Worm (Caenorhabditis elegans): ENCODE measurements around the gene sas-5.

The sas-5 gene

DNA sequence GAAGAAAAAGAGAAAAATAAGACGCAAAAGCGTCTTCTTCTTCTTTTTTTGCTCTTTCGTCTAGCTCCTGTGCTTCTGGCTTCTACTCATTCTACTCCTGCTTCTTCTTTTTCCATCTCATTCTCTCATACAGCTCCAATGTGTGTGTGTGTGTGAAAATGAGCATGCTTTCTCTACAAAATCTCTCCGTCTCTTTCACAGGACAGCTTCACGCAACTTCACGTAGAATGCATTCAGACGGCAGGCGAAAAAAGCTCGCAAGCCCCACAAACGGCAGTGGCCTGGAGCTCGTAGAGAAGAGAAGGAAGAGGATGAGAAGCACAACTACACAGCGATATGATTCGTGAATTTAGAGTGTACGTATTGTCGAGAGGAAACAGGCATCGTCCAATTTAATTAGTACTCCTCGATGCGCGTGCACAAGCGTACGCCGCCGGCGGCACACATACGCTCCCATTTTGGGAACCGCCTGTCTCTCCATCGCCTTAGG lies 30.8 kb downstream of the sas-5 start:
- no peak for TF ChIP-seq unc-62 (GFP tag; optimal IDR thresholded peaks at IDR 0.05)

DNA sequence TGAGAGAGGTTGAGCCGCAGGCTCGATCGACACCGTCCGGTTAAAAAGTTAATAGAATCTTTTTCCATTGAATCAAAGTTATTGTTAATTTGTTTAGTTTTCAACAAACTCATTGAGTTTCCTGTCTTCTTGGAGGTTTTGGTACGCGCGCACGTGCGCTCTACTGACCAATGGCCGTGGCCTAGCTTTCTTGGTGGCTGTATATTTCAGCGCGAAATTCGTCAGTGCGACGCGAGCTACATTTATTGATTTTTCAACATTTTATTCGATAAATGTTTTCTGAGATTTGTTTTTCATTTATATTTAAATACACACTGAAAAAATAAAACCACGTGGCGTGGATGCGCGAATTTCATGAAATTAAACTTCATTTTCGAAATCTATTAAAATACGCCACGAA lies 33.6 kb downstream of the sas-5 start, which contains the start of gene bir-1:
Gene bir-1, plus strand, starts transcription at position 312 of the 400 bp plus-strand sequence.
- TF ChIP-seq unc-62 (GFP tag; optimal IDR thresholded peaks at IDR 0.05) = no peak

DNA sequence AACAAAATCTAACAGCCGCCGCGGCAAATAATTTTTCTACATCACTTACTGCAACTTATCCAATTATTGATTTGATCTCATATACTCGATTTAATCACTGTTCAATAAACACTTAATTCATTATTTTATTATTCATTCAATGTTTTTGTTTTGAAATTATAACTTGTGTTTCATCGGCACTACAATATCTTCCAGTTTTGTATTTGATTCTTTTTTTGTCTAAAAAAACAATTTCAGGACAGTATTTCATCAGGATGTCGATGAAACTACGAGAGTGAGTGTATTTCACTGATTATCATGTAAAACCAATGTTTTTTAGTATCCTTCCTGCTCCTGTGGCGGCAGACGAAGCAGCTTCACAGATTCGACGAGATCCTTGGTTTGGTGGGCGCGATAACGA lies 34.7 kb downstream of the sas-5 start, which contains the start of gene skp-1:
Gene skp-1, plus strand, starts transcription at position 238 of the 400 bp plus-strand sequence.
- no peak for TF ChIP-seq unc-62 (GFP tag; optimal IDR thresholded peaks at IDR 0.05)

DNA sequence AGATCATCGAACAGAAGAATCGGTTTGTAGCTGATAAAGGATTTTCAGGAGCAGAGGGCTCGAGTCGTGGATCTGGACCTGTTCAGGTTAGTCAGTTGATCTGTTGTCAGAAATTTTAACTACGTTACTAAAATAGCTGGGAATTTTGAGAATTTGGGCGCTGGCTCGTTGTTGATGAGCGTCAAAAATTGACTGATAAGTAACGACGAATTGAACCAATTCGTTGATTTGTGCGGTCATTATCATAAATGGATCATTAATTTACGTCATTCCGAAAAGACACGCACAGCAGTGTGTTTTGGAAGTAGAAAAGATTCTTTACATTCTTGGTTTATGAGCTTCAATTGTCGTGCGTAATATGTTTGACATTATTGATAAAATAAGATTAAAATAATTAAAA lies 37.3 kb downstream of the sas-5 start:
- no peak for TF ChIP-seq unc-62 (GFP tag; optimal IDR thresholded peaks at IDR 0.05)

DNA sequence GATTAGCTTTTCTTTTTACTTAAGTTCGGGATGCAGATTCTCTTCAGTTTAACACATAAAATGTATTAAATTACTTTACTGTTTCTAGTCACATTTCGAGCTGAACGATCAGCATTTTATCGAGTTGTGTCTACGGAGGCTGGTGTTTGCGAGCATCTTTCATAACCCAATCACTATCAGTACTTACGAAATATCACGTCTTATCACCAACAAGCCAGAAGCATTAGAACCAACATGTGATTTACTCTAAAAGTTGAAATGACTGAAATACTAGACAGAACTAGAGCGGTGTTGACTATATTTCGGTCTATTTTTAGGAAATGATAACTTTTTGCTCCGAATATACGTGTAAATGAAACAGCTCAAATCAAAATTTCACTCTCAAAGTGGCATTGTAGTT lies 37.9 kb downstream of the sas-5 start:
- TF ChIP-seq unc-62 (GFP tag; optimal IDR thresholded peaks at IDR 0.05) = no peak

DNA sequence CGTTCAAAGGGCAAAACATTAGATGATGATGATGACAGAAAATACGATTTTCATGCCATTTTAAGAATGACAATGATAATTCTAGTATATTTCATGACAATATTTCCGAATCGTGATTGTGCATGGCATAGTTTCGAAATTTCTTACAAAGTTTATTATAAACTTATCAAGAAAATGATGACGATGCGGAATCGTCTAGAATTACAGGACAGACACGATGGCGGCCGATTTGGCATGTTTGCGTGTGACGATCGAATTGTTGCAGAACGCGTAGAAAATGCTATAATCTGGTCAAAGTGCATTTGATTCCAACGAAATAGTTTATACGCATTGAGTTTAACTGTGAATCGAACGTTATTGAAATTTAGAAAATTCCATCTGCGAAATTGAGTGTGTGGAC lies 38.7 kb downstream of the sas-5 start:
- TF ChIP-seq unc-62 (GFP tag; optimal IDR thresholded peaks at IDR 0.05) = no peak

DNA sequence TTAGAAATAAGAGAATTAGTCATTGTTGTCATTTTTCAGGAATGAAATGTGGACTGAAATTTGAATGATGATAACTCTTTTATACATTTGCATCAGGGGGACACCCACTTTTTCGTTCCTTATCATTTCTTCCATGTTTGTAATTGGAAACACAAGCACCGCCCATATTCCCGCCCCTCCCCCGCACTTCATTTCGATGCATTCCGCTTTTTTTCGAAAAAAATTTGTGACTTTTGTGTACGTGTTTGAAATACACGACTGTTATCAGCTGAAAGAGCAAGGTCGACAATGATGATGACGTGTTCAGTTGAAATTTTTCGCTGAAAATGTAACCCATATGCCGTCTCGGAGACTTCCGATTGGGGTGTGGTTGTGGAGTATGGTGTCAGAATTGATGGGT lies 40.2 kb downstream of the sas-5 start, which contains the start of gene zip-10:
Gene zip-10, minus strand, starts transcription at position 43 of the 400 bp plus-strand sequence.
- no peak for TF ChIP-seq unc-62 (GFP tag; optimal IDR thresholded peaks at IDR 0.05)

DNA sequence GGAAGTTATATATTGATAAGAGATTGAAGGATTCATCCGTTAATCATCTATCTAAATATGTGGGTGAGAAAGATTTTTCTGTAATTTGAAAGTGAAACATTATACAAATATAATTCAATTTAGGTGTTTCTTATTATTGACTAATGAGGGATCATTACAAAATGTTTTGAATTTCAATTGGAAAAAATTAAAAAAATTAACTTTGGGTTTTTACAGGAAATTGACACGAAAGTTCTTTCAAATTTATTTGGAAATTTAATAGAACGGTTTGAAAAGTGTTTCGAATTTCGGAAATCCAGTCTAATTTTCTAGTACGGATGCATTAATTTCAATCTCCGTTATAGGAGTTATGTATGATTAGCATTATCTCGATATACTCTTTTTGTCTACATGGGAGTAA lies 42.6 kb downstream of the sas-5 start:
- TF ChIP-seq unc-62 (GFP tag; optimal IDR thresholded peaks at IDR 0.05) = no peak

DNA sequence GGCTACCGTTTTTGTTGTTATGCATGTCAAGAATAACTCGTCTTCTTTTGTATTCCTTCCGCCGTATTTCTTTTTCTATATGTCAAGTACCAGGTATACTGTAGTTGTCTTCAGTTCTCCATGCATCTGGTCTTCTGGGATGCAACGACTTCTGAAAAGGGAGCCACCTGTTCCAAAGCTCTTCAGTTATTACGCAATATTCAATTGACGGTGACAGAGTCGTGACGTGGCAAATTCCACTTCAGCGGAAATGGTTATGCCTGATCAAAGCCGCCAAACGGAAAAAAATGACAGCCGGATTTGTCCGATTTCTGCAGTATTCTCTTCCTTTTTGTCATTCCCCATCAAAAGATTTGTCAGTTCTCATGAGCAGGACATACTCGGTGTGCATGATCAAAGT lies 45.9 kb downstream of the sas-5 start:
- no peak for TF ChIP-seq unc-62 (GFP tag; optimal IDR thresholded peaks at IDR 0.05)

DNA sequence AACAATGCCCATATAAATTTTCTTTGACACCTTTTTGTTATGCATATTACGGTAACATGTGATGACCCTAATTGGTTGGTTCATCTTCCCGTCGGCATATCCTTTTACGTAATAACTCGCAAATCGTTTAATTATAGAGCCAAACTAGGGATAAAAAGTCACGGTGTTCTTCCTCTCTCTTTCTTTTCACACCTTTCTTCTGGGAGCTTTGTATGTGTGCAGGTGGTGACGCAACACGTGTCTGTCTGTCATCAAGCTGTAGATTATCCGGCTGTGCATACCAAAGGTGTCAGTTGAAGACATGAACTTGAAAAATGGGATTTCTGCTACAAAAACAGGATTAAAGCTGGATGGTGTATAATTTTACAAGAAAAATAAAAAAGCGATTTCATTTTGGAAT lies 50.0 kb downstream of the sas-5 start:
- no peak for TF ChIP-seq unc-62 (GFP tag; optimal IDR thresholded peaks at IDR 0.05)
